Worm (Caenorhabditis elegans): ENCODE measurements around the gene math-16.

- no peak for TF ChIP-seq xbp-1 (tag; optimal IDR thresholded peaks at IDR 0.05)
- no peak for TF ChIP-seq efl-3 (GFP tag; optimal IDR thresholded peaks at IDR 0.05)
- no peak for TF ChIP-seq tbx-2 (tag; optimal IDR thresholded peaks at IDR 0.05)
- no peak for TF ChIP-seq nhr-76 (tag; optimal IDR thresholded peaks at IDR 0.05)
- no peak for TF ChIP-seq fkh-10 (GFP tag; optimal IDR thresholded peaks at IDR 0.05)
- no peak for TF ChIP-seq unc-30 (tag; optimal IDR thresholded peaks at IDR 0.05)
- no peak for TF ChIP-seq nhr-47 (tag; optimal IDR thresholded peaks at IDR 0.05)
- no peak for TF ChIP-seq skn-1 (tag; optimal IDR thresholded peaks at IDR 0.05)
- TF ChIP-seq mep-1 (tag; optimal IDR thresholded peaks at IDR 0.05): no peak
- no peak for TF ChIP-seq nhr-237 (tag; optimal IDR thresholded peaks at IDR 0.05)
These were observed 17.2 kb upstream of the math-16 start, which contains the start of gene math-25 for ce11 chrII:1895762-1896161.
